Worm (Caenorhabditis elegans) whole organism, mixed stage, embryonic: Measurements from ENCODE around the gene Y62H9A.13.
"Not testable (repeated sequence)": the region's sequence is repeated elsewhere in the genome, so short reads cannot be mapped to it uniquely, and the experiment has no call there.

Experiments used
- M03D4.4 ChIP-seq: sonication (generic microtip); optimal IDR thresholded peaks from 2 replicates; lab custom pipeline; 2017; ENCODE audit warnings: mild to moderate bottlenecking, missing genetic modification characterization, missing compliant biosample characterization
- bed-3 ChIP-seq: fragments of 200-800 bp; sonication (Bioruptor generic); optimal IDR thresholded peaks from 3 replicates; lab custom pipeline; 2018; ENCODE audit warnings: mild to moderate bottlenecking, missing genetic modification characterization, moderate library complexity, missing compliant biosample characterization
- blmp-1 ChIP-seq: fragments of 150-350 bp; optimal IDR thresholded peaks from 2 replicates; lab custom pipeline; 2014; ENCODE audit warnings: missing biosample characterization, missing genetic modification characterization
- ceh-39 ChIP-seq: fragments of 150-350 bp; optimal IDR thresholded peaks from 2 replicates; lab custom pipeline; 2014; ENCODE audit warnings: missing biosample characterization, missing genetic modification characterization
- ceh-43 ChIP-seq: fragments of 200-800 bp; sonication (Bioruptor generic); optimal IDR thresholded peaks from 2 replicates; lab custom pipeline; 2018; ENCODE audit warnings: mild to moderate bottlenecking, missing genetic modification characterization, moderate library complexity, missing compliant biosample characterization
- ceh-83 ChIP-seq: fragments of 200-800 bp; sonication (Bioruptor generic); optimal IDR thresholded peaks from 2 replicates; lab custom pipeline; 2018; ENCODE audit warnings: mild to moderate bottlenecking, missing genetic modification characterization, missing compliant biosample characterization
- ces-1 ChIP-seq: fragments of 150-350 bp; optimal IDR thresholded peaks from 2 replicates; lab custom pipeline; 2014; ENCODE audit warnings: missing biosample characterization, missing genetic modification reagents, missing genetic modification characterization
- cnd-1 ChIP-seq: fragments of 200-800 bp; sonication (Bioruptor generic); optimal IDR thresholded peaks from 2 replicates; lab custom pipeline; 2018; ENCODE audit warnings: mild to moderate bottlenecking, missing genetic modification characterization, missing compliant biosample characterization
- drap-1 ChIP-seq: fragments of 200-800 bp; sonication (Bioruptor generic); optimal IDR thresholded peaks from 3 replicates; lab custom pipeline; 2018; ENCODE audit warnings: mild to moderate bottlenecking, missing genetic modification characterization, missing compliant biosample characterization
- elt-1 ChIP-seq: sonication (generic microtip); optimal IDR thresholded peaks from 2 replicates; lab custom pipeline; 2017; ENCODE audit warnings: missing genetic modification characterization, mild to moderate bottlenecking, missing compliant biosample characterization, antibody characterized with exemption, moderate library complexity, borderline replicate concordance; ENCODE audit not compliant: insufficient read depth
- elt-3 ChIP-seq: fragments of 150-350 bp; optimal IDR thresholded peaks from 2 replicates; lab custom pipeline; 2014; ENCODE audit warnings: missing biosample characterization, missing genetic modification characterization
- flh-1 ChIP-seq: fragments of 200-800 bp; sonication (Bioruptor generic); optimal IDR thresholded peaks from 2 replicates; lab custom pipeline; 2018; ENCODE audit warnings: mild to moderate bottlenecking, missing genetic modification characterization, moderate library complexity, missing compliant biosample characterization
- ham-2 ChIP-seq: fragments of 200-800 bp; sonication (Bioruptor generic); optimal IDR thresholded peaks from 2 replicates; lab custom pipeline; 2018; ENCODE audit warnings: mild to moderate bottlenecking, missing genetic modification characterization, missing compliant biosample characterization
- hlh-1 ChIP-seq: fragments of 150-350 bp; optimal IDR thresholded peaks from 2 replicates; lab custom pipeline; 2014; ENCODE audit warnings: missing biosample characterization, missing genetic modification reagents, missing genetic modification characterization
- lin-32 ChIP-seq: fragments of 200-800 bp; sonication (Bioruptor generic); optimal IDR thresholded peaks from 2 replicates; lab custom pipeline; 2018; ENCODE audit warnings: mild to moderate bottlenecking, missing genetic modification characterization, missing compliant biosample characterization
- lsy-2 ChIP-seq: fragments of 150-350 bp; optimal IDR thresholded peaks from 2 replicates; lab custom pipeline; 2014; ENCODE audit warnings: missing biosample characterization, missing genetic modification characterization
- mab-5 ChIP-seq: fragments of 150-350 bp; optimal IDR thresholded peaks from 2 replicates; lab custom pipeline; 2014; ENCODE audit warnings: missing biosample characterization, missing genetic modification characterization
- mls-2 ChIP-seq: sonication (generic microtip); optimal IDR thresholded peaks from 2 replicates; lab custom pipeline; 2016; ENCODE audit warnings: mild to moderate bottlenecking, missing genetic modification characterization, moderate library complexity, missing compliant biosample characterization
- nhr-12 ChIP-seq: fragments of 150-350 bp; optimal IDR thresholded peaks from 2 replicates; lab custom pipeline; 2014; ENCODE audit warnings: missing biosample characterization, missing genetic modification characterization
- nhr-2 ChIP-seq: fragments of 150-350 bp; optimal IDR thresholded peaks from 2 replicates; lab custom pipeline; 2014; ENCODE audit warnings: missing biosample characterization, missing genetic modification characterization
- nhr-237 ChIP-seq: fragments of 150-350 bp; optimal IDR thresholded peaks from 2 replicates; lab custom pipeline; 2014; ENCODE audit warnings: missing biosample characterization, missing genetic modification characterization
- nhr-76 ChIP-seq: sonication (generic microtip); optimal IDR thresholded peaks from 2 replicates; lab custom pipeline; 2017; ENCODE audit warnings: missing biosample characterization, missing genetic modification characterization
- pha-4 ChIP-seq: fragments of 150-350 bp; optimal IDR thresholded peaks from 2 replicates; lab custom pipeline; 2018; ENCODE audit warnings: missing biosample characterization, missing genetic modification reagents, missing genetic modification characterization
- snpc-4 ChIP-seq: fragments of 150-350 bp; optimal IDR thresholded peaks from 2 replicates; lab custom pipeline; 2014; ENCODE audit warnings: missing biosample characterization, missing genetic modification characterization
- sptf-1 ChIP-seq: sonication (generic microtip); optimal IDR thresholded peaks from 2 replicates; lab custom pipeline; 2017; ENCODE audit warnings: mild to moderate bottlenecking, missing genetic modification characterization, moderate library complexity, missing compliant biosample characterization
- tbx-8 ChIP-seq: fragments of 200-800 bp; sonication (Bioruptor generic); optimal IDR thresholded peaks from 2 replicates; lab custom pipeline; 2018; ENCODE audit warnings: mild to moderate bottlenecking, missing genetic modification characterization, moderate library complexity, missing compliant biosample characterization
- unc-120 ChIP-seq: sonication (generic microtip); optimal IDR thresholded peaks from 2 replicates; lab custom pipeline; 2017; ENCODE audit warnings: missing genetic modification characterization, missing compliant biosample characterization; ENCODE audit not compliant: poor library complexity, severe bottlenecking
- unc-39 ChIP-seq: fragments of 150-350 bp; optimal IDR thresholded peaks from 2 replicates; lab custom pipeline; 2014; ENCODE audit warnings: missing biosample characterization, missing genetic modification characterization
- unc-62 ChIP-seq: fragments of 150-350 bp; optimal IDR thresholded peaks from 2 replicates; lab custom pipeline; 2014; ENCODE audit warnings: missing biosample characterization, missing genetic modification reagents, missing genetic modification characterization
- zip-8 ChIP-seq: fragments of 150-350 bp; optimal IDR thresholded peaks from 2 replicates; lab custom pipeline; 2014; ENCODE audit warnings: missing biosample characterization, missing genetic modification characterization
- ztf-11 ChIP-seq: fragments of 150-350 bp; optimal IDR thresholded peaks from 2 replicates; lab custom pipeline; 2014; ENCODE audit warnings: missing biosample characterization, missing genetic modification characterization

Y62H9A.13 gene

DNA sequence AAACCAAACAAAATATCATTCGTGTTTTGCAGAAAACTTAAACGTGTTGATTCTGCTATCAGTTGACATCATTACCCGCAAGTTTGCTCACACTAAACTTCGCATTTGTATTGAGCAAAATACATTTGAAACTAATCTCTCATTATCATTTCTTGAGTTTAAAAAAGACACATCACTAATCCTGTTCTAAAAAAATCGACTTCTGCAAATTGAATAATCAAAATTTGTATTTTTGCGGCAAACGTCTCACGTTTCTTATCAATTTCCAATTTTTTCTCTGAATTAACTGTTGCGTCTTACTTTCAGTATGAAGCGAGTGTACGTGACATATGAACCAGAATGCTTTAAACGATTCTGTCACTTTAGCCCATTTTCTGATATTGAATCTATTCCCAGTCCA lies 43.0 kb downstream of the Y62H9A.13 start, which contains the start of gene C49F5.8:
C49F5.8 (plus strand) TSS at position 301 of the 400 bp plus-strand sequence.
- TF ChIP-seq flh-1 (GFP tag; lab: Kevin White, UChicago): no peak
- no peak for TF ChIP-seq tbx-8
- TF ChIP-seq ham-2 (GFP tag; lab: Kevin White, UChicago): no peak
- TF ChIP-seq blmp-1 (tag; lab: Kevin White, UChicago): no peak
- no peak for TF ChIP-seq cnd-1
- no peak for TF ChIP-seq elt-3 (tag; lab: Kevin White, UChicago)
- no peak for TF ChIP-seq ces-1 (GFP tag; lab: Kevin White, UChicago)
- no peak for TF ChIP-seq sptf-1 (tag; lab: Kevin White, UChicago)
- no peak for TF ChIP-seq mls-2 (tag; lab: Kevin White, UChicago)
- TF ChIP-seq ceh-83: no peak
- TF ChIP-seq nhr-76 (tag; lab: Kevin White, UChicago): no peak
- no peak for TF ChIP-seq snpc-4 (tag; lab: Kevin White, UChicago)
- TF ChIP-seq pha-4 (tag; lab: Kevin White, UChicago): no peak
- no peak for TF ChIP-seq drap-1 (GFP tag; lab: Kevin White, UChicago)
- TF ChIP-seq unc-120 (tag; lab: Kevin White, UChicago): no peak
- no peak for TF ChIP-seq zip-8
- no peak for TF ChIP-seq nhr-237
- no peak for TF ChIP-seq lsy-2 (tag; lab: Kevin White, UChicago)
- TF ChIP-seq nhr-2: no peak
- TF ChIP-seq unc-39: no peak

ce11 chrX:11961103-11961502 lies 44.3 kb downstream of the Y62H9A.13 start, which contains the start of gene C49F5.13:
Gene C49F5.13 (plus strand): TSS chrX:11961403.
- not testable (repeated sequence) for TF ChIP-seq zip-8; nhr-76 (tag; lab: Kevin White, UChicago); blmp-1 (tag; lab: Kevin White, UChicago)
- TF ChIP-seq, all 35 proteins: peak for 0; not testable (repeated sequence) for 35

- TF ChIP-seq ztf-11 (tag; lab: Kevin White, UChicago): no peak
- TF ChIP-seq M03D4.4 (tag; lab: Kevin White, UChicago): no peak
- TF ChIP-seq tbx-8: no peak
- no peak for TF ChIP-seq nhr-76 (tag; lab: Kevin White, UChicago)
- no peak for TF ChIP-seq ceh-39 (tag; lab: Kevin White, UChicago)
- no peak for TF ChIP-seq hlh-1 (tag; lab: Kevin White, UChicago)
- TF ChIP-seq mab-5 (tag; lab: Kevin White, UChicago): no peak
- TF ChIP-seq elt-3 (tag; lab: Kevin White, UChicago): no peak
- no peak for TF ChIP-seq nhr-12 (tag; lab: Kevin White, UChicago)
- no peak for TF ChIP-seq unc-120 (tag; lab: Kevin White, UChicago)
- TF ChIP-seq ceh-43: no peak
- TF ChIP-seq mls-2 (tag; lab: Kevin White, UChicago): no peak
- no peak for TF ChIP-seq lin-32
- TF ChIP-seq bed-3 (GFP tag; lab: Kevin White, UChicago): no peak
- TF ChIP-seq pha-4 (tag; lab: Kevin White, UChicago): no peak
- no peak for TF ChIP-seq drap-1 (GFP tag; lab: Kevin White, UChicago)
- TF ChIP-seq lsy-2 (tag; lab: Kevin White, UChicago): no peak
- no peak for TF ChIP-seq elt-1 (tag; lab: Kevin White, UChicago)
- no peak for TF ChIP-seq ham-2 (GFP tag; lab: Kevin White, UChicago)
- TF ChIP-seq sptf-1 (tag; lab: Kevin White, UChicago): no peak
Observed at ce11 chrX:11962050-11962788, 45.4 kb downstream of the Y62H9A.13 start.

ce11 chrX:11963659-11964058 lies 46.9 kb downstream of the Y62H9A.13 start:
- TF ChIP-seq elt-1 (tag; lab: Kevin White, UChicago): peak; percentile 91
- TF ChIP-seq nhr-76 (tag; lab: Kevin White, UChicago): no peak
- peak; percentile 21 for TF ChIP-seq unc-62 (GFP tag; lab: Kevin White, UChicago)
